Worm (Caenorhabditis elegans) whole organism, late embryonic: ENCODE data around the gene C28C12.11.

Source experiments
- F13H6.1 ChIP-seq: sonication (generic microtip); optimal IDR thresholded peaks from 2 replicates; lab custom pipeline; 2016; ENCODE audit warnings: missing genetic modification characterization, missing compliant biosample characterization
- ama-1 ChIP-seq: fragments of 150-350 bp; optimal IDR thresholded peaks from 2 replicates; lab custom pipeline; 2014
- ceh-48 ChIP-seq: sonication (generic microtip); optimal IDR thresholded peaks from 2 replicates; lab custom pipeline; 2016; ENCODE audit warnings: missing genetic modification characterization, inconsistent platforms, missing compliant biosample characterization
- dve-1 ChIP-seq: sonication (generic microtip); optimal IDR thresholded peaks from 2 replicates; lab custom pipeline; 2017; ENCODE audit warnings: antibody characterized with exemption, mild to moderate bottlenecking, missing genetic modification characterization, missing compliant biosample characterization
- eyg-1 ChIP-seq: sonication (generic microtip); optimal IDR thresholded peaks from 2 replicates; lab custom pipeline; 2016; ENCODE audit warnings: missing genotype, missing genetic modification characterization, missing compliant biosample characterization
- gmeb-2 ChIP-seq: sonication (generic microtip); optimal IDR thresholded peaks from 2 replicates; lab custom pipeline; 2016; ENCODE audit warnings: missing genetic modification characterization, inconsistent platforms, missing compliant biosample characterization
- lin-11 ChIP-seq: fragments of 200-800 bp; sonication (Bioruptor generic); optimal IDR thresholded peaks from 2 replicates; lab custom pipeline; 2018; ENCODE audit warnings: mild to moderate bottlenecking, missing genetic modification characterization, missing compliant biosample characterization
- nhr-232 ChIP-seq: sonication (generic microtip); optimal IDR thresholded peaks from 2 replicates; lab custom pipeline; 2016; ENCODE audit warnings: missing genetic modification characterization, missing compliant biosample characterization
- odd-2 ChIP-seq: sonication (generic microtip); optimal IDR thresholded peaks from 2 replicates; lab custom pipeline; 2017; ENCODE audit warnings: antibody characterized with exemption, mild to moderate bottlenecking, missing genetic modification characterization, missing compliant biosample characterization
- sdc-2 ChIP-seq: sonication (generic microtip); optimal IDR thresholded peaks from 2 replicates; lab custom pipeline; 2016; ENCODE audit warnings: missing genotype, missing genetic modification characterization, missing compliant biosample characterization
- tbx-2 ChIP-seq: sonication (generic microtip); optimal IDR thresholded peaks from 2 replicates; lab custom pipeline; 2016; ENCODE audit warnings: missing genetic modification characterization, missing compliant biosample characterization
- tbx-7 ChIP-seq: sonication (generic microtip); optimal IDR thresholded peaks from 2 replicates; lab custom pipeline; 2016; ENCODE audit warnings: missing genotype, missing genetic modification characterization, missing compliant biosample characterization
- unc-86 ChIP-seq: sonication (generic microtip); optimal IDR thresholded peaks from 2 replicates; lab custom pipeline; 2016; ENCODE audit warnings: missing genetic modification characterization, missing compliant biosample characterization

- TF ChIP-seq odd-2 (tag; lab: Kevin White, UChicago) = no peak
- TF ChIP-seq unc-86 (tag; lab: Kevin White, UChicago) = no peak
- TF ChIP-seq ama-1 (lab: Kevin White, UChicago) = no peak
- no peak for TF ChIP-seq tbx-2 (tag; lab: Kevin White, UChicago)
- TF ChIP-seq ceh-48 (tag; lab: Kevin White, UChicago) = no peak
- no peak for TF ChIP-seq gmeb-2 (tag; lab: Kevin White, UChicago)
- TF ChIP-seq sdc-2 (tag; lab: Kevin White, UChicago) = no peak
- no peak for TF ChIP-seq nhr-232
- TF ChIP-seq eyg-1 (tag; lab: Kevin White, UChicago) = no peak
- no peak for TF ChIP-seq lin-11 (tag; lab: Kevin White, UChicago)
- TF ChIP-seq F13H6.1 (tag; lab: Kevin White, UChicago) = no peak
- TF ChIP-seq tbx-7 = no peak
- TF ChIP-seq dve-1 (tag; lab: Kevin White, UChicago) = no peak
Observed at ce11 chrIV:8426537-8426936, 47.3 kb upstream of the C28C12.11 start, which contains the start of the genes T26A8.3 and tmem-231.
